Worm (Caenorhabditis elegans): ENCODE data around the gene F13H8.6.

ce11 chrII:6303209-6303740, 16.5 kb upstream of the F13H8.6 start, which contains the start of gene C29F5.1:
- TF ChIP-seq sptf-2 (GFP tag; optimal IDR thresholded peaks at IDR 0.05) (no peak), nhr-27 (tag; optimal IDR thresholded peaks at IDR 0.05) (no peak), mes-4 (tag; optimal IDR thresholded peaks at IDR 0.05) (no peak), let-526 (GFP tag; IDR thresholded peaks at IDR 0.05) (no peak), nfya-1 (tag; optimal IDR thresholded peaks at IDR 0.05; ENCODE audit: borderline replicate concordance, insufficient read depth) (no peak), unc-130 (GFP tag; optimal IDR thresholded peaks at IDR 0.05) (no peak), mcd-1 (GFP tag; IDR thresholded peaks at IDR 0.05) (no peak), hmg-20 (GFP tag; IDR thresholded peaks at IDR 0.05) (no peak), ceh-58 (GFP tag; IDR thresholded peaks at IDR 0.05) (no peak), snpc-4 (GFP tag; optimal IDR thresholded peaks at IDR 0.05) (no peak), snpc-4 (tag; optimal IDR thresholded peaks at IDR 0.05) (no peak), pha-4 (tag; optimal IDR thresholded peaks at IDR 0.05) (no peak), unc-62 (GFP tag; optimal IDR thresholded peaks at IDR 0.05) (no peak), ekl-4 (GFP tag; IDR thresholded peaks at IDR 0.05) (no peak)
